Worm (Caenorhabditis elegans) whole organism, L1 larva: ENCODE results near the gene nhr-44.

Experiments
- C04F5.9 ChIP-seq: sonication (generic microtip); optimal IDR thresholded peaks from 2 replicates; lab custom pipeline; 2016; ENCODE audit warnings: missing genetic modification characterization, missing compliant biosample characterization
- C34B4.2 ChIP-seq: sonication (generic microtip); optimal IDR thresholded peaks from 2 replicates; lab custom pipeline; 2017; ENCODE audit warnings: mild to moderate bottlenecking, missing genetic modification characterization, missing compliant biosample characterization
- irx-1 ChIP-seq: sonication (generic microtip); optimal IDR thresholded peaks from 2 replicates; lab custom pipeline; 2016; ENCODE audit warnings: missing genetic modification characterization, missing compliant biosample characterization
- pqm-1 ChIP-seq: sonication (generic microtip); optimal IDR thresholded peaks from 3 replicates; lab custom pipeline; 2017; ENCODE audit warnings: missing biosample characterization, missing genetic modification characterization
- snpc-4 ChIP-seq: fragments of 150-350 bp; optimal IDR thresholded peaks from 2 replicates; lab custom pipeline; 2014; ENCODE audit warnings: missing biosample characterization, missing genetic modification characterization
- swsn-7 ChIP-seq: sonication (generic microtip); optimal IDR thresholded peaks from 2 replicates; lab custom pipeline; 2016; ENCODE audit warnings: missing genetic modification characterization, missing compliant biosample characterization

DNA sequence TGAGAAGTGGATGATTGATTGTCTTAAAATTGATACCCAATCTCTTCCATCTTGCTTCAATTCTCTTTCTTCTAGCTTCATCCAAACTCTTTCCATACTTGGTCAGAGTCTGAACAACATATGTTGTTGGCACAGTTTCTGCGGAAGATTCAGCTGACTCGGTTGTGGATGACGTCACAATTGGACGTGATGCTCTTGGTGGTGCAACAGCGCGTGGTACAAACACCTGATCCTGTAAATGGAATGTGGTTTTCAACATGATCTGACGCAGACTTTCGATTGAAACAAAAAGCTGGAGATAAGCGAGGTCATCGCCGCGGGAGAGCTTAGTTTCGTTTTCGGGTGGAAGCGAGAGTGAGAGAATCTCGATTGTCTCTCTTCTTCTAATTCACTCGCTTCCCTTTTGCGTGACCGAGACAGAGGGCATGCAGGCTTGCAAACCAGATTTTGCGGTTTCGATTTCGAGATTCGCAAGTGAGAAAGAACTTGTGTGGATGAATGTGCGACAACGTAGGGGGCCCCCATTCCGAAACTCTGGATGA lies 21.4 kb downstream of the nhr-44 start:
- TF ChIP-seq snpc-4 (tag; lab: Kevin White, UChicago) (no peak), pqm-1 (tag; lab: Kevin White, UChicago) (no peak), irx-1 (tag; lab: Kevin White, UChicago) (no peak), C04F5.9 (tag; lab: Kevin White, UChicago) (no peak), C34B4.2 (no peak), swsn-7 (tag; lab: Kevin White, UChicago) (no peak)
